Worm (Caenorhabditis elegans) whole organism, mixed stage, embryonic: Measurements from ENCODE around the gene scl-7.

Experiments
- ces-1 ChIP-seq: fragments of 150-350 bp; optimal IDR thresholded peaks from 2 replicates; lab custom pipeline; 2014; ENCODE audit warnings: missing biosample characterization, missing genetic modification reagents, missing genetic modification characterization
- elt-3 ChIP-seq: fragments of 150-350 bp; optimal IDR thresholded peaks from 2 replicates; lab custom pipeline; 2014; ENCODE audit warnings: missing biosample characterization, missing genetic modification characterization
- lin-13 ChIP-seq: fragments of 150-350 bp; optimal IDR thresholded peaks from 2 replicates; lab custom pipeline; 2014; ENCODE audit warnings: missing biosample characterization, missing genetic modification characterization
- lsy-2 ChIP-seq: fragments of 150-350 bp; optimal IDR thresholded peaks from 2 replicates; lab custom pipeline; 2014; ENCODE audit warnings: missing biosample characterization, missing genetic modification characterization
- mep-1 ChIP-seq: fragments of 150-350 bp; optimal IDR thresholded peaks from 2 replicates; lab custom pipeline; 2017; ENCODE audit warnings: missing biosample characterization, missing genetic modification reagents, missing genetic modification characterization, inconsistent platforms
- nhr-2 ChIP-seq: fragments of 150-350 bp; optimal IDR thresholded peaks from 2 replicates; lab custom pipeline; 2014; ENCODE audit warnings: missing biosample characterization, missing genetic modification characterization
- nhr-237 ChIP-seq: fragments of 150-350 bp; optimal IDR thresholded peaks from 2 replicates; lab custom pipeline; 2014; ENCODE audit warnings: missing biosample characterization, missing genetic modification characterization
- pha-4 ChIP-seq: fragments of 150-350 bp; optimal IDR thresholded peaks from 2 replicates; lab custom pipeline; 2018; ENCODE audit warnings: missing biosample characterization, missing genetic modification reagents, missing genetic modification characterization
- snpc-4 ChIP-seq: fragments of 150-350 bp; optimal IDR thresholded peaks from 2 replicates; lab custom pipeline; 2014; ENCODE audit warnings: missing biosample characterization, missing genetic modification characterization
- tbx-8 ChIP-seq: fragments of 200-800 bp; sonication (Bioruptor generic); optimal IDR thresholded peaks from 2 replicates; lab custom pipeline; 2018; ENCODE audit warnings: mild to moderate bottlenecking, missing genetic modification characterization, moderate library complexity, missing compliant biosample characterization
- ztf-11 ChIP-seq: fragments of 150-350 bp; optimal IDR thresholded peaks from 2 replicates; lab custom pipeline; 2014; ENCODE audit warnings: missing biosample characterization, missing genetic modification characterization

- TF ChIP-seq lin-13 (no peak), snpc-4 (tag; lab: Kevin White, UChicago) (no peak), mep-1 (tag; lab: Kevin White, UChicago) (no peak), lsy-2 (tag; lab: Kevin White, UChicago) (no peak), ces-1 (no peak), pha-4 (tag; lab: Kevin White, UChicago) (no peak), elt-3 (tag; lab: Kevin White, UChicago) (no peak), ztf-11 (tag; lab: Kevin White, UChicago) (no peak), nhr-237 (tag; lab: Kevin White, UChicago) (no peak), tbx-8 (GFP tag; lab: Kevin White, UChicago) (no peak), nhr-2 (no peak)
Observed at ce11 chrIV:13038888-13039287, 31.4 kb upstream of the scl-7 start, which contains the start of gene F49E11.2.
